Worm (Caenorhabditis elegans) whole organism, L3 larva: ENCODE data around the gene lron-5.

ENCODE experiments used
- R02D3.7 ChIP-seq: fragments of 150-350 bp; optimal IDR thresholded peaks from 2 replicates; lab custom pipeline; 2014; ENCODE audit warnings: missing biosample characterization, missing genetic modification characterization
- ZK546.5 ChIP-seq: sonication (generic microtip); optimal IDR thresholded peaks from 2 replicates; lab custom pipeline; 2017; ENCODE audit warnings: missing biosample characterization, missing genetic modification characterization
- aly-2 ChIP-seq: fragments of 150-350 bp; optimal IDR thresholded peaks from 2 replicates; lab custom pipeline; 2014; ENCODE audit warnings: missing biosample characterization, missing genetic modification characterization
- ama-1 ChIP-seq: fragments of 150-350 bp; optimal IDR thresholded peaks from 2 replicates; lab custom pipeline; 2018
- ceh-16 ChIP-seq: sonication (generic microtip); optimal IDR thresholded peaks from 2 replicates; lab custom pipeline; 2017; ENCODE audit warnings: missing biosample characterization, missing genetic modification characterization
- ceh-28 ChIP-seq: fragments of 150-350 bp; optimal IDR thresholded peaks from 2 replicates; lab custom pipeline; 2014; ENCODE audit warnings: missing biosample characterization, missing genetic modification reagents, missing genetic modification characterization
- ceh-82 ChIP-seq: fragments of 150-350 bp; optimal IDR thresholded peaks from 2 replicates; lab custom pipeline; 2014; ENCODE audit warnings: missing biosample characterization, missing genetic modification characterization
- ceh-9 ChIP-seq: sonication (generic microtip); optimal IDR thresholded peaks from 2 replicates; lab custom pipeline; 2018; ENCODE audit warnings: missing biosample characterization, missing genetic modification characterization
- daf-12 ChIP-seq: fragments of 150-350 bp; optimal IDR thresholded peaks from 2 replicates; lab custom pipeline; 2014; ENCODE audit warnings: missing biosample characterization, missing genetic modification reagents, missing genetic modification characterization
- egl-27 ChIP-seq: sonication (generic microtip); optimal IDR thresholded peaks from 4 replicates; lab custom pipeline; 2017; ENCODE audit warnings: missing biosample characterization, missing genetic modification reagents, missing genetic modification characterization
- egl-5 ChIP-seq: fragments of 150-350 bp; optimal IDR thresholded peaks from 2 replicates; lab custom pipeline; 2017; ENCODE audit warnings: missing biosample characterization, missing genetic modification reagents, missing genetic modification characterization, inconsistent platforms
- elt-2 ChIP-seq: sonication (generic microtip); optimal IDR thresholded peaks from 2 replicates; lab custom pipeline; 2016; ENCODE audit warnings: missing genetic modification reagents, mild to moderate bottlenecking, missing genetic modification characterization, missing compliant biosample characterization
- elt-3 ChIP-seq, 3 experiments: fragments of 150-350 bp in 1 of 3; sonication (generic microtip) in 2 of 3; optimal IDR thresholded peaks; 2 replicates in 2 of 3; 4 replicates in 1 of 3; lab custom pipeline; 2014 to 2017; ENCODE audit warnings: missing biosample characterization in 3 of 3, missing genetic modification characterization in 3 of 3
- eor-1 ChIP-seq, 2 experiments: fragments of 150-350 bp; optimal IDR thresholded peaks; 2 replicates each; lab custom pipeline; 2014 to 2018; ENCODE audit warnings: missing biosample characterization in 2 of 2, missing genetic modification characterization in 2 of 2
- fkh-10 ChIP-seq: sonication (generic microtip); optimal IDR thresholded peaks from 2 replicates; lab custom pipeline; 2017; ENCODE audit warnings: missing biosample characterization, missing genetic modification reagents, missing genetic modification characterization
- fkh-2 ChIP-seq: fragments of 150-350 bp; optimal IDR thresholded peaks from 2 replicates; lab custom pipeline; 2014; ENCODE audit warnings: missing biosample characterization, missing genetic modification reagents, missing genetic modification characterization
- fos-1 ChIP-seq: fragments of 150-350 bp; optimal IDR thresholded peaks from 2 replicates; lab custom pipeline; 2014; ENCODE audit warnings: missing biosample characterization, missing genetic modification characterization
- jun-1 ChIP-seq: fragments of 150-350 bp; optimal IDR thresholded peaks from 2 replicates; lab custom pipeline; 2014; ENCODE audit warnings: missing biosample characterization, missing genetic modification reagents, missing genetic modification characterization
- lin-39 ChIP-seq: fragments of 150-350 bp; optimal IDR thresholded peaks from 2 replicates; lab custom pipeline; 2018; ENCODE audit warnings: missing biosample characterization, missing genetic modification reagents, missing genetic modification characterization
- mdl-1 ChIP-seq: fragments of 150-350 bp; optimal IDR thresholded peaks from 2 replicates; lab custom pipeline; 2014; ENCODE audit warnings: missing biosample characterization, missing genetic modification characterization
- mml-1 ChIP-seq: fragments of 150-350 bp; sonication (generic microtip); optimal IDR thresholded peaks from 3 replicates; lab custom pipeline; 2014; ENCODE audit warnings: missing biosample characterization, missing genetic modification characterization
- nfya-1 ChIP-seq: sonication (generic microtip); optimal IDR thresholded peaks from 2 replicates; lab custom pipeline; 2017; ENCODE audit warnings: missing genetic modification characterization, mild to moderate bottlenecking, missing compliant biosample characterization, antibody characterized with exemption, moderate library complexity; ENCODE audit not compliant: insufficient read depth
- nhr-11 ChIP-seq: fragments of 150-350 bp; optimal IDR thresholded peaks from 2 replicates; lab custom pipeline; 2014; ENCODE audit warnings: missing biosample characterization, missing genetic modification characterization
- nhr-12 ChIP-seq: fragments of 150-350 bp; optimal IDR thresholded peaks from 2 replicates; lab custom pipeline; 2014; ENCODE audit warnings: missing biosample characterization, missing genetic modification characterization
- nhr-23 ChIP-seq: fragments of 150-350 bp; optimal IDR thresholded peaks from 2 replicates; lab custom pipeline; 2014; ENCODE audit warnings: missing biosample characterization, missing genetic modification reagents, missing genetic modification characterization
- nhr-237 ChIP-seq: fragments of 150-350 bp; optimal IDR thresholded peaks from 2 replicates; lab custom pipeline; 2014; ENCODE audit warnings: missing biosample characterization, missing genetic modification characterization
- nhr-28 ChIP-seq: fragments of 150-350 bp; optimal IDR thresholded peaks from 2 replicates; lab custom pipeline; 2014; ENCODE audit warnings: missing biosample characterization, missing genetic modification characterization
- nhr-43 ChIP-seq: sonication (generic microtip); optimal IDR thresholded peaks from 2 replicates; lab custom pipeline; 2016; ENCODE audit warnings: mild to moderate bottlenecking, missing genetic modification characterization, missing compliant biosample characterization; ENCODE audit not compliant: poor library complexity, severe bottlenecking
- nhr-67 ChIP-seq: fragments of 150-350 bp; optimal IDR thresholded peaks from 2 replicates; lab custom pipeline; 2014; ENCODE audit warnings: missing biosample characterization, missing genetic modification characterization
- nhr-76 ChIP-seq: fragments of 150-350 bp; sonication (generic microtip); optimal IDR thresholded peaks from 5 replicates; lab custom pipeline; 2014; ENCODE audit warnings: missing biosample characterization, missing genetic modification characterization
- nhr-77 ChIP-seq: fragments of 150-350 bp; optimal IDR thresholded peaks from 2 replicates; lab custom pipeline; 2014; ENCODE audit warnings: missing biosample characterization, missing genetic modification characterization
- pha-4 ChIP-seq: fragments of 150-350 bp; optimal IDR thresholded peaks from 2 replicates; lab custom pipeline; 2014; ENCODE audit warnings: missing biosample characterization, missing genetic modification reagents, missing genetic modification characterization
- pqm-1 ChIP-seq: fragments of 150-350 bp; optimal IDR thresholded peaks from 2 replicates; lab custom pipeline; 2017; ENCODE audit warnings: missing biosample characterization, missing genetic modification characterization, inconsistent platforms
- sea-2 ChIP-seq: fragments of 150-350 bp; sonication (generic microtip); optimal IDR thresholded peaks from 4 replicates; lab custom pipeline; 2014; ENCODE audit warnings: missing biosample characterization, missing genetic modification reagents, missing genetic modification characterization
- skn-1 ChIP-seq: fragments of 150-350 bp; optimal IDR thresholded peaks from 2 replicates; lab custom pipeline; 2014; ENCODE audit warnings: missing biosample characterization, missing genetic modification characterization
- snpc-4 ChIP-seq: fragments of 150-350 bp; optimal IDR thresholded peaks from 2 replicates; lab custom pipeline; 2014; ENCODE audit warnings: missing biosample characterization, missing genetic modification characterization
- tbx-2 ChIP-seq: sonication (generic microtip); optimal IDR thresholded peaks from 2 replicates; lab custom pipeline; 2016; ENCODE audit warnings: mild to moderate bottlenecking, missing genetic modification characterization, missing compliant biosample characterization
- unc-39 ChIP-seq: sonication (generic microtip); optimal IDR thresholded peaks from 4 replicates; lab custom pipeline; 2017; ENCODE audit warnings: missing biosample characterization, missing genetic modification characterization
- unc-62 ChIP-seq: fragments of 150-350 bp; sonication (generic microtip); optimal IDR thresholded peaks from 4 replicates; lab custom pipeline; 2014; ENCODE audit warnings: missing biosample characterization, missing genetic modification reagents, missing genetic modification characterization
- zag-1 ChIP-seq: fragments of 150-350 bp; optimal IDR thresholded peaks from 2 replicates; lab custom pipeline; 2014; ENCODE audit warnings: missing biosample characterization, missing genetic modification characterization
- ztf-11 ChIP-seq: fragments of 150-350 bp; optimal IDR thresholded peaks from 2 replicates; lab custom pipeline; 2014; ENCODE audit warnings: missing biosample characterization, missing genetic modification characterization
- ztf-4 ChIP-seq: fragments of 150-350 bp; optimal IDR thresholded peaks from 2 replicates; lab custom pipeline; 2014; ENCODE audit warnings: missing biosample characterization, missing genetic modification characterization

Gene lron-5

DNA sequence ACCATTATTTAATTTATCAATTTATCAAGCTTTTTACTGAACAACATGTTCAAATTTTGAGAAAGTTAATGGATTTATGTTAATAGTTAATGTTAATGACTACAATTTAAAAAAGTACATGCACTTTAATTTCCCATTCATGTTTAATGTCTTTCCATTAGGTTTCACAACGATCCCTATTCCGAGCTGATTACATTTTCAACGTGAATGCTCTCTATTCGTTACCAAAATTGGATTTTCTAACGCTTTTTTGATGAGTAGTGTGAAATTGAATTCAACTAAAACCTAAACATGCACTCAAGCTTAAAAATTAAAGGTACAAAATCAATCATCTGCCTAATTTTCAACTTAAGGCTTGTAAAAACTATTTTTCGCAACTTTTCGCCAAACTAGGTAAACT lies 34.6 kb downstream of the lron-5 start:
- no peak for TF ChIP-seq nhr-77 (tag; lab: Kevin White, UChicago)

DNA sequence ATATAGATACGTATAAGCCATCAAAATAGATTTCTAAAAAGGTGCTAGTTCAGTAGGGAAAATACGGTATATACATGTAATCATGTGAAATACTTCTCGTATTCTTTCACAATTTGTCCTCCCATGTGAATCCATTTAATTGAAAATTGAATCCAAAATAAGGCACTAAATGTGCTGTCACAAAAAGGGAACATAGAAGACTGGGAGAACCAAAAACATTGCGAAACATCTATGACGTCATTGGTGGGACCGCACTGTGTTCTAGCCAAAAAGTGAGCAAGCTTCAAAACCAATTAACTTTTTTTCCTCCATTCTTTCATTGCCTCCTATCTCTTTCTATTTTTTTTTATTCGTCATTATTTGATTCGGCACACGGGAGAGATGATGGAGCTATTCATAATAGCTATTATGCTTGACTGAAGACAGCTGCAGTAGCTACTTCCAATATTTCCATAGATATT lies 35.6 kb downstream of the lron-5 start, which contains the start of gene cdka-1:
Gene cdka-1, plus strand, starts transcription at position 411 of the 461 bp plus-strand sequence.
- TF ChIP-seq pha-4 (no peak), snpc-4 (tag; lab: Kevin White, UChicago) (no peak), ceh-28 (tag; lab: Kevin White, UChicago) (no peak), nfya-1 (tag; lab: Kevin White, UChicago) (peak; percentile 38), lin-39 (tag; lab: Kevin White, UChicago) (peak; percentile 36)

DNA sequence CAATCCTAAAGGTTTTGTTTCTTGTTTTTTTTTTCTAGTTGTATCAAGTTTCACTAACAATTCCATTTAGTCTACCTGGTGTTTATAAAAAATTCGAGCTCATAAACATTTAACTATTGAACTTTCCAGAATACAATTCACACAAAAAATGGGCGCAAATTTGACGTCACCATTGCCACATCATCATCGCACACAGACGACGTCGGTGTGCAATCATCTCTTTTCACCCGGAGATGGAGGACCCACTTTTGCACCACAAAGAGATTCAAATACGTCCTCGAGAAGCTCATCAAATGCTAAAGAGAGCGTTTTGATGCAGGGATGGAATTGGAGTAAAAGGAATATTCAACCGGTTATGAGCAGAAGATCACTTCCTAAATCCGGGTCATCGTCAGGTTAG lies 36.6 kb downstream of the lron-5 start:
- TF ChIP-seq jun-1 (no peak), lin-39 (tag; lab: Kevin White, UChicago) (no peak), mml-1 (tag; lab: Kevin White, UChicago) (no peak), fkh-10 (GFP tag; lab: Kevin White, UChicago) (no peak), mdl-1 (tag; lab: Kevin White, UChicago) (no peak), ztf-11 (tag; lab: Kevin White, UChicago) (no peak), nhr-76 (tag; lab: Kevin White, UChicago) (no peak), daf-12 (no peak), egl-5 (no peak), egl-27 (tag; lab: Kevin White, UChicago) (no peak), unc-39 (tag; lab: Kevin White, UChicago) (no peak)

DNA sequence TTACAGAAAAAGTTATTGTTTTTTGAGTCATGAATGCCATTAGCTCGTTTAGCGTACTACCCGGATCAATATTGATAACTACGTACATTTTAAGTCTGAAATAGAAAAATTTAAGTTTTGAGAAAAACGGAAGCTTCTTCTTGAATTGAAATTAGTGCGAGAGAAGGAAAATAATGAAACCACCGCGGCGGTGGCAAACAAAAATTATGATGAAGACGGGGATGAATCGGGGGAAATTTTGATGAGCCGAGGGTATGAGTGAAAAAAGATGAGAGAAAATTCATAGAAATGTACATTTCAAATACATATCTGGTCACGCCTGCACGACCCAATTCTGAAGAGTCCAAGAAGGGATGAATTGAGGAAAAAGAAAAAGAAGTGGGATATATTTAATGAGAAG lies 42.4 kb downstream of the lron-5 start, which contains the start of gene T23F11.4:
Gene T23F11.4, minus strand, starts transcription at position 101 of the 400 bp plus-strand sequence.
- TF ChIP-seq egl-5 (no peak), fkh-10 (GFP tag; lab: Kevin White, UChicago) (no peak), zag-1 (tag; lab: Kevin White, UChicago) (no peak), ama-1 (lab: Kevin White, UChicago) (no peak)

DNA sequence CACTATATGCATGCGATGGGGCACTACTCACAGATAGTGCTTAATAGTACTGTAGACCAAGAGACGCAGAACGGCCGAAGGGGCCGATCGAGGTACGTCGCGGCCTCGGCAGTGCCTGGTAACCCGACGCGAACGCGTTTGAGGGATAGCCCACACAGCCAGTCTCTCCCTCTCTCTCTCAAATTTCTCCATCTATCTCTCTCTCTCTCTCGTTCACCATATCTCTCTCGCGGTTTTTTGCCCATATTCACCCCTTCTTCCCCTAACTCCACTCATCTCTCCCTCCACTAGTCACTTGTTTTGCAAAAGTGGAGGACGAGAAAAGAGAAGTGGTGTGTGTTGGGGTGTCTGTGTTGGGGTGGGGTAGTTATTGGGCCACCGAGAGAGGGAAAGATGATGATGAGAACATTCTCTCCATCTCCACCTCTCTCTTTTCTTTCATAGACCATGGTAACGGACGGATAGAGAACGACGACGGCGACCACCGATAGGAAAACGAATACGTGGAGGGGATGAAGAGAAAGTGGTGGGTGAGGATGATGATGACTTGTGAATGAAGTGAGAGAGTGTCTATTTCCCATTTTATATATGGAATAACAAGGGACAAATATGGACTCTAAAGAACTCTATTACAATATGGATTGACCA lies 44.0 kb downstream of the lron-5 start:
- peak; percentile 22 for TF ChIP-seq jun-1
- no peak for TF ChIP-seq nhr-12 (tag; lab: Kevin White, UChicago)
- TF ChIP-seq ceh-9 (tag; lab: Kevin White, UChicago) = no peak
- TF ChIP-seq ama-1 (lab: Kevin White, UChicago) = no peak
- TF ChIP-seq pha-4 = peak; percentile 4
- TF ChIP-seq nhr-67 = no peak
- TF ChIP-seq ceh-28 (tag; lab: Kevin White, UChicago) = no peak
- no peak for TF ChIP-seq pqm-1 (tag; lab: Kevin White, UChicago)
- no peak for TF ChIP-seq daf-12
- no peak for TF ChIP-seq fkh-10 (GFP tag; lab: Kevin White, UChicago)
- TF ChIP-seq ZK546.5 = no peak
- no peak for TF ChIP-seq elt-2 (tag; lab: Kevin White, UChicago)
- TF ChIP-seq fos-1 = no peak
- TF ChIP-seq ceh-82 (tag; lab: Kevin White, UChicago) = no peak
- no peak for TF ChIP-seq mml-1 (tag; lab: Kevin White, UChicago)
- no peak for TF ChIP-seq unc-62 (GFP tag; lab: Kevin White, UChicago)
- peak; percentile 62 for TF ChIP-seq nfya-1 (tag; lab: Kevin White, UChicago)
- peak; percentile 38 for TF ChIP-seq nhr-23 (tag; lab: Kevin White, UChicago)
- no peak for TF ChIP-seq ztf-4 (tag; lab: Kevin White, UChicago)
- TF ChIP-seq mdl-1 (tag; lab: Kevin White, UChicago) = no peak
- no peak for TF ChIP-seq eor-1 (tag; optimal IDR thresholded peaks at IDR 0.05; lab: Kevin White, UChicago)
- no peak for TF ChIP-seq zag-1 (tag; lab: Kevin White, UChicago)
- no peak for TF ChIP-seq fkh-2 (tag; lab: Kevin White, UChicago)
- no peak for TF ChIP-seq nhr-11
- TF ChIP-seq nhr-237 (tag; lab: Kevin White, UChicago) = no peak
- no peak for TF ChIP-seq elt-3 (tag; optimal IDR thresholded peaks at IDR 0.05; lab: Kevin White, UChicago)
- TF ChIP-seq nhr-28 (tag; lab: Kevin White, UChicago) = no peak
- no peak for TF ChIP-seq aly-2 (tag; lab: Kevin White, UChicago)
- peak; percentile 1 for TF ChIP-seq nhr-43 (tag; lab: Kevin White, UChicago)
- TF ChIP-seq egl-27 (tag; lab: Kevin White, UChicago) = no peak
- TF ChIP-seq lin-39 (tag; lab: Kevin White, UChicago) = peak; percentile 65
- peak; percentile 34 for TF ChIP-seq egl-5
- TF ChIP-seq skn-1 (tag; lab: Kevin White, UChicago) = no peak
- no peak for TF ChIP-seq snpc-4 (tag; lab: Kevin White, UChicago)
- no peak for TF ChIP-seq R02D3.7 (tag; lab: Kevin White, UChicago)
- peak; percentile 39 for TF ChIP-seq sea-2 (GFP tag; lab: Kevin White, UChicago)
- no peak for TF ChIP-seq unc-39 (tag; lab: Kevin White, UChicago)
- peak; percentile 48 for TF ChIP-seq tbx-2 (tag; lab: Kevin White, UChicago)
- no peak for TF ChIP-seq ceh-16
